Worm (Caenorhabditis elegans): ENCODE results near the gene egas-1.

Gene egas-1

DNA sequence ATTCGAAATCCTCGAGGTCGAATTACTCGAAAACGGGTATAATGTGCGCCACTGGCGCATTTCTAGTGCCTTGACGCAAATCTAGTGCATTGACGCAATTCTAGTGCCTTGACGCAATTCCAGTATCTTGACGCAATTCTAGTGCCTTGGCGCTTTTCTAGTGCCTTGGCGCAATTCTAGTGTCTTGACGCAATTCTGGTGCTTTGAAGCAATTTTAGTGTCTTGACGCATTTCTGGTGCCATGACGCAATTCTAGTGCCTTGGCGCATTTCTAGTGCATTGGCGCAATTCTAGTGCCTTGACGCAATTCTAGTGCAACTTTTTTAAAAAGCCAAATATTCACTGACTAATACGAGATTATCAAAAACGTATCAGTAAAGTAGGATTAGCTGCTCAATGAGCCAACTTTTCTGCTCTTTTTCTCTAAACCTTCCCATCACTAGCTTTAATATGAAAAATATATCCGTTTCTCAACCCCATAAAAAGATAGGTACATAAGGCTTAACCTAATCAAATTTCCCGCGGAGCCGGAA lies 44.4 kb downstream of the egas-1 start, which contains the start of gene Y69H2.17:
Gene Y69H2.17 (plus strand): TSS at position 483 of the 533 bp plus-strand sequence.
- TF ChIP-seq T23F11.4 (GFP tag; optimal IDR thresholded peaks at IDR 0.05) (no peak), odd-2 (tag; optimal IDR thresholded peaks at IDR 0.05) (no peak), ztf-16 (tag; optimal IDR thresholded peaks at IDR 0.05) (no peak), Y22D7AL.16 (tag; optimal IDR thresholded peaks at IDR 0.05) (no peak), pag-3 (tag; optimal IDR thresholded peaks at IDR 0.05; ENCODE audit: borderline replicate concordance) (no peak), nfya-1 (tag; optimal IDR thresholded peaks at IDR 0.05) (no peak), sox-2 (GFP tag; IDR thresholded peaks at IDR 0.05) (no peak), unc-3 (GFP tag; conservative IDR thresholded peaks at IDR 0.05) (no peak), unc-3 (tag; optimal IDR thresholded peaks at IDR 0.05) (no peak), ceh-9 (tag; optimal IDR thresholded peaks at IDR 0.05) (no peak)

DNA sequence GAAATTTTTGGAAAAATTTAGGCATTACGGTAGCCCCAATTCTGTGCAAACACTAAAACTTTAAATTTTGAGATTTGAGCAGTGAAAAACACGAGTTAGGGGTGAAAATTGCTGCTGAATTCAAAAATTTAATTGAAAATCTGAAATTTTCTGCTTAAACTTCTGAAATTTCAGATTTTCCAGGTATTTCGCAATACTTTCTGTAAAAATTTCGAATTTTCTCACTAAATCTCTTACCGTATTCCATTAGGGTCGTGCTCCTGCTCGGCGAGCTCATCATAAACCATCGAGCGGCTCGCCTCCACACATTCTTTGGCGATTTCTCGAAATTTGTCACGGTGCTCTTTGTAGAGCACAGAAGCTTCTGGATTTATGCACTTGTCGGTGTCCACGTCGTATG lies 47.3 kb downstream of the egas-1 start:
- TF ChIP-seq elt-2 (tag; optimal IDR thresholded peaks at IDR 0.05) (no peak), nhr-232 (tag; optimal IDR thresholded peaks at IDR 0.05) (no peak), ama-1 (optimal IDR thresholded peaks at IDR 0.05) (no peak), unc-86 (tag; optimal IDR thresholded peaks at IDR 0.05) (no peak), che-1 (tag; optimal IDR thresholded peaks at IDR 0.05) (no peak), ref-2 (tag; optimal IDR thresholded peaks at IDR 0.05) (no peak), tbx-2 (tag; optimal IDR thresholded peaks at IDR 0.05) (no peak), pha-2 (tag; optimal IDR thresholded peaks at IDR 0.05) (no peak), gmeb-2 (tag; optimal IDR thresholded peaks at IDR 0.05) (no peak), hlh-15 (tag; optimal IDR thresholded peaks at IDR 0.05) (no peak), ets-4 (tag; optimal IDR thresholded peaks at IDR 0.05) (no peak), ahr-1 (tag; optimal IDR thresholded peaks at IDR 0.05) (no peak), ceh-45 (GFP tag; IDR thresholded peaks at IDR 0.05) (no peak), ztf-16 (tag; optimal IDR thresholded peaks at IDR 0.05) (no peak)

DNA sequence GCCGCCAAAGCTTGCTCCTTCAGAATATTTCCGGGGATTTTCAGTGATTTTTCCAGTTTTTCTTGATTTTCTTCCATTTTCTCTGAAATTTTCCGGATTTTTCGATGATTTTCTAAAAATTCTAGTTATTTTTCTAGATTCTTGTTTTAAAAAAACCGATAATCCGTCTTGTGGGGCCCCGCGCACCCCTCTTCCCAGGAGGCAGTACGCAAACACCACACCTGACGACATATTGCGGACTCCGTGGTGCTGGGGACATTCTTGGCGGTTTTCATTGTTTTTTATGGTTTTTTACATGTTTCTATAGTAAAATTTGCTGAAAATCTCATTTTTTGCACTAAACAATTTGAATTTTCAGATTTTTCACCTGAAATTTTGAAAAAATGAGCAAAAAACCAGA lies 49.6 kb downstream of the egas-1 start, which contains the start of the genes ubc-19 and Y69H2.7:
Gene ubc-19 (minus strand): TSS at position 82 of the 400 bp plus-strand sequence.
Gene Y69H2.7 (plus strand): TSS at position 309 of the 400 bp plus-strand sequence.
- TF ChIP-seq ceh-30 (tag; optimal IDR thresholded peaks at IDR 0.05) (peak; percentile 8), nfya-1 (tag; optimal IDR thresholded peaks at IDR 0.05) (peak; percentile 25), ceh-48 (tag; optimal IDR thresholded peaks at IDR 0.05) (peak; percentile 23), ttx-3 (tag; optimal IDR thresholded peaks at IDR 0.05) (no peak), lim-6 (tag; optimal IDR thresholded peaks at IDR 0.05) (no peak)

DNA sequence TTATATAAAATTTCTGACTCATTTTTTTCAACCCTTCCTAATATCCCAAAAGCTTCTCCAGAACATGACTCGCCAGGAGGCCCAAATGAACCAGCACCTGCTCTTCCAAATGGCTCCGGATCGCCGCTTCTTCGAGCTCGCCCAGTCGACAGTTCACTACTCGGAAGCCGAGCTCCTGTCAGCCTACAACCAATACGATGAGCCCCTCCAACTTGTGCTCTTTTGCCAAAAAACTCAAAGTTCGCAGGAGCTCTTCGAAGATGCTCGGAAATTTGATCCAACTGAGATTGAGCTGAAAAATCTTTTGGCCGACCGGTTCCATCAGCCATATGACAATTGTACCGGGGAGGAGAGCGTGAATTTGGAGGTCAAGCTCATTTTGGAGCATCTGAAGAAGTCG lies 55.4 kb downstream of the egas-1 start:
- no peak for TF ChIP-seq unc-3 (GFP tag; conservative IDR thresholded peaks at IDR 0.05)
- no peak for TF ChIP-seq unc-3 (tag; optimal IDR thresholded peaks at IDR 0.05)
